Worm (Caenorhabditis elegans) whole organism, L3 larva: Measurements from ENCODE around the gene ptc-3.

Source experiments
- R02D3.7 ChIP-seq: fragments of 150-350 bp; optimal IDR thresholded peaks from 2 replicates; lab custom pipeline; 2014; ENCODE audit warnings: missing biosample characterization, missing genetic modification characterization
- aly-2 ChIP-seq: fragments of 150-350 bp; optimal IDR thresholded peaks from 2 replicates; lab custom pipeline; 2014; ENCODE audit warnings: missing biosample characterization, missing genetic modification characterization
- ama-1 ChIP-seq: fragments of 150-350 bp; optimal IDR thresholded peaks from 2 replicates; lab custom pipeline; 2018
- ceh-82 ChIP-seq: fragments of 150-350 bp; optimal IDR thresholded peaks from 2 replicates; lab custom pipeline; 2014; ENCODE audit warnings: missing biosample characterization, missing genetic modification characterization
- daf-12 ChIP-seq: fragments of 150-350 bp; optimal IDR thresholded peaks from 2 replicates; lab custom pipeline; 2014; ENCODE audit warnings: missing biosample characterization, missing genetic modification reagents, missing genetic modification characterization
- egl-5 ChIP-seq: fragments of 150-350 bp; optimal IDR thresholded peaks from 2 replicates; lab custom pipeline; 2017; ENCODE audit warnings: missing biosample characterization, missing genetic modification reagents, missing genetic modification characterization, inconsistent platforms
- elt-1 ChIP-seq: fragments of 150-350 bp; optimal IDR thresholded peaks from 2 replicates; lab custom pipeline; 2014; ENCODE audit warnings: missing biosample characterization, missing genetic modification characterization
- elt-2 ChIP-seq: sonication (generic microtip); optimal IDR thresholded peaks from 2 replicates; lab custom pipeline; 2016; ENCODE audit warnings: missing genetic modification reagents, mild to moderate bottlenecking, missing genetic modification characterization, missing compliant biosample characterization
- elt-3 ChIP-seq, 3 experiments: fragments of 150-350 bp in 1 of 3; sonication (generic microtip) in 2 of 3; optimal IDR thresholded peaks; 2 replicates in 2 of 3; 4 replicates in 1 of 3; lab custom pipeline; 2014 to 2017; ENCODE audit warnings: missing biosample characterization in 3 of 3, missing genetic modification characterization in 3 of 3
- eor-1 ChIP-seq, 2 experiments: fragments of 150-350 bp; optimal IDR thresholded peaks; 2 replicates each; lab custom pipeline; 2014 to 2018; ENCODE audit warnings: missing biosample characterization in 2 of 2, missing genetic modification characterization in 2 of 2
- fkh-2 ChIP-seq: fragments of 150-350 bp; optimal IDR thresholded peaks from 2 replicates; lab custom pipeline; 2014; ENCODE audit warnings: missing biosample characterization, missing genetic modification reagents, missing genetic modification characterization
- fos-1 ChIP-seq: fragments of 150-350 bp; optimal IDR thresholded peaks from 2 replicates; lab custom pipeline; 2014; ENCODE audit warnings: missing biosample characterization, missing genetic modification characterization
- hmg-11 ChIP-seq: sonication (generic microtip); optimal IDR thresholded peaks from 2 replicates; lab custom pipeline; 2016; ENCODE audit warnings: missing genetic modification characterization, missing compliant biosample characterization
- jun-1 ChIP-seq: fragments of 150-350 bp; optimal IDR thresholded peaks from 2 replicates; lab custom pipeline; 2014; ENCODE audit warnings: missing biosample characterization, missing genetic modification reagents, missing genetic modification characterization
- lin-39 ChIP-seq: fragments of 150-350 bp; optimal IDR thresholded peaks from 2 replicates; lab custom pipeline; 2018; ENCODE audit warnings: missing biosample characterization, missing genetic modification reagents, missing genetic modification characterization
- lsy-12 ChIP-seq: sonication (generic microtip); optimal IDR thresholded peaks from 2 replicates; lab custom pipeline; 2016; ENCODE audit warnings: mild to moderate bottlenecking, missing genetic modification characterization, missing compliant biosample characterization
- mdl-1 ChIP-seq: fragments of 150-350 bp; optimal IDR thresholded peaks from 2 replicates; lab custom pipeline; 2014; ENCODE audit warnings: missing biosample characterization, missing genetic modification characterization
- nfya-1 ChIP-seq: sonication (generic microtip); optimal IDR thresholded peaks from 2 replicates; lab custom pipeline; 2017; ENCODE audit warnings: missing genetic modification characterization, mild to moderate bottlenecking, missing compliant biosample characterization, antibody characterized with exemption, moderate library complexity; ENCODE audit not compliant: insufficient read depth
- nhr-12 ChIP-seq: fragments of 150-350 bp; optimal IDR thresholded peaks from 2 replicates; lab custom pipeline; 2014; ENCODE audit warnings: missing biosample characterization, missing genetic modification characterization
- nhr-237 ChIP-seq: fragments of 150-350 bp; optimal IDR thresholded peaks from 2 replicates; lab custom pipeline; 2014; ENCODE audit warnings: missing biosample characterization, missing genetic modification characterization
- nhr-25 ChIP-seq: sonication (generic microtip); optimal IDR thresholded peaks from 2 replicates; lab custom pipeline; 2017; ENCODE audit warnings: missing biosample characterization, missing genetic modification characterization
- nhr-28 ChIP-seq: fragments of 150-350 bp; optimal IDR thresholded peaks from 2 replicates; lab custom pipeline; 2014; ENCODE audit warnings: missing biosample characterization, missing genetic modification characterization
- nhr-67 ChIP-seq: fragments of 150-350 bp; optimal IDR thresholded peaks from 2 replicates; lab custom pipeline; 2014; ENCODE audit warnings: missing biosample characterization, missing genetic modification characterization
- nhr-76 ChIP-seq: fragments of 150-350 bp; sonication (generic microtip); optimal IDR thresholded peaks from 5 replicates; lab custom pipeline; 2014; ENCODE audit warnings: missing biosample characterization, missing genetic modification characterization
- pha-4 ChIP-seq: fragments of 150-350 bp; optimal IDR thresholded peaks from 2 replicates; lab custom pipeline; 2014; ENCODE audit warnings: missing biosample characterization, missing genetic modification reagents, missing genetic modification characterization
- pqm-1 ChIP-seq: fragments of 150-350 bp; optimal IDR thresholded peaks from 2 replicates; lab custom pipeline; 2017; ENCODE audit warnings: missing biosample characterization, missing genetic modification characterization, inconsistent platforms
- skn-1 ChIP-seq: fragments of 150-350 bp; optimal IDR thresholded peaks from 2 replicates; lab custom pipeline; 2014; ENCODE audit warnings: missing biosample characterization, missing genetic modification characterization
- snpc-4 ChIP-seq: fragments of 150-350 bp; optimal IDR thresholded peaks from 2 replicates; lab custom pipeline; 2014; ENCODE audit warnings: missing biosample characterization, missing genetic modification characterization
- tbx-2 ChIP-seq: sonication (generic microtip); optimal IDR thresholded peaks from 2 replicates; lab custom pipeline; 2016; ENCODE audit warnings: mild to moderate bottlenecking, missing genetic modification characterization, missing compliant biosample characterization
- ztf-11 ChIP-seq: fragments of 150-350 bp; optimal IDR thresholded peaks from 2 replicates; lab custom pipeline; 2014; ENCODE audit warnings: missing biosample characterization, missing genetic modification characterization
- ztf-4 ChIP-seq: fragments of 150-350 bp; optimal IDR thresholded peaks from 2 replicates; lab custom pipeline; 2014; ENCODE audit warnings: missing biosample characterization, missing genetic modification characterization

ptc-3 gene

ce11 chrII:2832098-2832497 lies 20.3 kb downstream of the ptc-3 start:
- TF ChIP-seq egl-5 (tag; lab: Kevin White, UChicago) (peak; percentile 25), hmg-11 (peak; percentile 25), lsy-12 (tag; lab: Kevin White, UChicago) (no peak), nhr-76 (tag; lab: Kevin White, UChicago) (no peak), nfya-1 (peak; percentile 64), pha-4 (tag; lab: Kevin White, UChicago) (peak; percentile 82), pqm-1 (peak; percentile 22), elt-2 (tag; lab: Kevin White, UChicago) (peak; percentile 6)

- TF ChIP-seq eor-1 (tag; optimal IDR thresholded peaks at IDR 0.05; lab: Kevin White, UChicago) (no peak), fkh-2 (no peak), ama-1 (no peak), elt-3 (tag; optimal IDR thresholded peaks at IDR 0.05; lab: Kevin White, UChicago) (no peak), elt-2 (tag; lab: Kevin White, UChicago) (peak; percentile 17)
Measured at ce11 chrII:2831173-2831572, 21.2 kb downstream of the ptc-3 start, which contains the start of gene K12H6.6. Gene K12H6.6 (minus strand): TSS chrII:2831233.

DNA sequence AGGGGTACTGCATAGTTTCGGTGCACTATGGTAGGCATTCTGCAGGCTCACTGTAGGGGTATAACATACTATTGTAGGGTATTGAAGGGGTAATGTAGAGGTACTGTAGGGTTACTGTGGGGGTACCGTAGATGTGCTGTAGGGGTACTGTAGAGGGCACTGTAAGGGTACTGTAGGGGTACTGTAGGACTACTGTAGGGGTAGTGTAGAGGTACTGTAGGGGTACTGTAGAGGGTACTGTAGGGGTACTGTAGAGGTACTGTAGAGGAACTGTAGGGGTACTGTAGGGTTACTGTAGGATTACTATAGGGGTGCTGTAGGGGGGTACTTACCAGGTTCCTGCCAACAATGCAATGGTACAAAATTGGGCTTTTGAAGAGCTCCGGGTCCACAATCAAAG lies 22.2 kb downstream of the ptc-3 start:
- TF ChIP-seq nhr-28: no peak
- no peak for TF ChIP-seq R02D3.7
- no peak for TF ChIP-seq nhr-25

DNA sequence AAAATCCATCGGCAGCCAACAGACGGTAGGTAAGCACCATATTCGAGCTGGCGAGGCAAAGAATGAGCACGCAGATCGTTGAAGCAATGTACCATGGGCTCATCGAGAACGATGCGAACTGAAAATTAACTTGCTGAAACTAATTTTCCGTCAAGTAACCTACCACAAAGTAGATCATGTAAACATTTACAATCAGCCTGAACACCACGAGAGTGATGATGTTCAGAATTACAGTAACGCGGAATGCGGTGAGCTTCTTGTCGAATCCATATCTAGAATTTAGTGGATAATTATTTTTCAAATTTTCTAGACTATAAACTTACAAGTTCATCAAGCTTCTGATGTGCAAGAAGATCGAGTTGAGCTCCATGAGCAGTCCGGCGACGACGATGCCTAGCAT lies 22.9 kb downstream of the ptc-3 start:
- TF ChIP-seq lin-39 (tag; lab: Kevin White, UChicago) (no peak), hmg-11 (no peak)
- TF ChIP-seq, all 47 proteins: peak for 0

DNA sequence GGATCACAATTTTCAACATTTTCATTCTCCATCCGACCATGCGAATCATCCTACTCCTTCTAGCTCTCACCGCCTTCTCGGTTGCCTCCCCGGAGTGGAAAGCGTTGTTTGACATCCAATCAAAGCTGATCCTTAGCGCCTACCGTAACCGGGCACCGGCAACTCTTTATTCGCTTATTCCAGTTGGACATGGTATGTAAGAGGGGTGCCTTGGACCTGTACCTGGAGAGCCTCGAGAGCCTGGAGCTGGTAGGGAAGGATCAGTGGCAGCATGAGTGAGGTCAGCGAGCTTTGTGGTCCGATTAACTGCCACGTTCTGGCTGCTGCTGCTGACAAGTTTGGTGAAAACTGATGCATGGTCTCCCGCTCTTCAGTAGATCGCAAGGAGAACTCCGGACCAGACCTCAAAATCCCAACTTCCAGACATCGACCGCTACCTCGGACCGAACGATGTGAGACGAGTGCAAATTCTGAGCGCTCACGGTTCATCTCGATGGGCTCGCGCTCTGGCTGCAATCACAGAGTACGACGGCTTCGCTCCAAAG lies 24.5 kb downstream of the ptc-3 start, which contains the start of gene K12H6.8:
K12H6.8 (plus strand) TSS at position 38 of the 545 bp plus-strand sequence.
- no peak for TF ChIP-seq lin-39 (tag; lab: Kevin White, UChicago)
- no peak for TF ChIP-seq fos-1 (tag; lab: Kevin White, UChicago)
- TF ChIP-seq jun-1 (tag; lab: Kevin White, UChicago): no peak
- no peak for TF ChIP-seq nhr-12 (tag; lab: Kevin White, UChicago)
- no peak for TF ChIP-seq ztf-4
- TF ChIP-seq elt-1: no peak
- no peak for TF ChIP-seq nhr-237 (tag; lab: Kevin White, UChicago)
- no peak for TF ChIP-seq pha-4 (tag; lab: Kevin White, UChicago)
- TF ChIP-seq hmg-11: no peak
- no peak for TF ChIP-seq skn-1 (tag; lab: Kevin White, UChicago)
- no peak for TF ChIP-seq mdl-1 (tag; lab: Kevin White, UChicago)
- TF ChIP-seq snpc-4 (tag; lab: Kevin White, UChicago): no peak
- TF ChIP-seq fkh-2: no peak
- TF ChIP-seq nhr-67 (tag; lab: Kevin White, UChicago): no peak
- TF ChIP-seq, all 47 proteins: peak for 0

DNA sequence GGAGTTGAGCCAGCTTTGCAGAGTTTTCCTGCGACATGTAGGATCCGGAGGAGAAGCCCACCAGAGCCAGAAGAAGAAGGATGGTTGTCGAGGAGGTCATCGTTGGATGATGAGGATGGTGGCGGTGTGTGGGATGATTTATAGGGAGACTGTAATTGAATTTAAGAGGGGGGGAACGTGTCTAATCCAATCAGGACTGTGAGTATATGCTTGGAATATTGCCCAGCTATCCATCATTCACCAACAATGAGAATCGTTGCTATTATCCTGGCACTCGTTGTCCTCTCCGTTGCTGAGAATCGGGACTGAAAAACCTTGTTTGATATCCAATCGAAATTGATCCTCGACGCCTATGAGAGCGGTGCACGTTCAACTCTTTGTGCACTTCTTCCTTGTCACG lies 26.3 kb downstream of the ptc-3 start, which contains the start of gene K12H6.5:
K12H6.5 (minus strand) TSS at position 101 of the 400 bp plus-strand sequence.
- no peak for TF ChIP-seq hmg-11
- no peak for TF ChIP-seq daf-12 (tag; lab: Kevin White, UChicago)
- no peak for TF ChIP-seq ceh-82 (tag; lab: Kevin White, UChicago)
- no peak for TF ChIP-seq aly-2 (tag; lab: Kevin White, UChicago)
- TF ChIP-seq fos-1 (tag; lab: Kevin White, UChicago): no peak
- TF ChIP-seq lsy-12 (tag; lab: Kevin White, UChicago): no peak
- no peak for TF ChIP-seq nhr-76 (tag; lab: Kevin White, UChicago)
- no peak for TF ChIP-seq tbx-2
- TF ChIP-seq ztf-11 (tag; lab: Kevin White, UChicago): no peak

- TF ChIP-seq hmg-11: no peak
Measured at ce11 chrII:2824169-2824568, 28.2 kb downstream of the ptc-3 start, which contains the start of the genes K12H6.4 and K12H6.9. Gene K12H6.4 (minus strand): TSS chrII:2824269. Gene K12H6.9 (plus strand): TSS chrII:2824404.
